Fruit fly (Drosophila melanogaster) whole organism, wandering third instar larva: ENCODE measurements around the gene Pka-C2.

ENCODE experiments used
- CrebA ChIP-seq: fragments of 200-800 bp; sonication (Bioruptor generic); optimal IDR thresholded peaks from 2 replicates; lab custom pipeline; 2016; ENCODE audit warnings: missing biosample characterization, mild to moderate bottlenecking, missing genetic modification characterization, borderline replicate concordance
- Dif ChIP-seq: fragments of 200-275, 200-300 bp; sonication (Bioruptor generic); optimal IDR thresholded peaks from 2 replicates; lab custom pipeline; 2018; ENCODE audit warnings: missing biosample characterization, missing genetic modification characterization; ENCODE audit not compliant: partially characterized antibody
- Hr78 ChIP-seq: fragments of >200 bp; optimal IDR thresholded peaks from 2 replicates; lab custom pipeline; 2017; ENCODE audit warnings: missing biosample characterization, missing genetic modification characterization
- Myc ChIP-seq: fragments of >200 bp; optimal IDR thresholded peaks from 2 replicates; lab custom pipeline; 2017
- Vsx2 ChIP-seq: fragments of 200-300, 225-300 bp; sonication (Bioruptor generic); optimal IDR thresholded peaks from 2 replicates; lab custom pipeline; 2018; ENCODE audit warnings: missing biosample characterization, missing genetic modification characterization; ENCODE audit not compliant: partially characterized antibody
- br ChIP-seq: fragments of 200-800 bp; sonication (Bioruptor generic); optimal IDR thresholded peaks from 2 replicates; lab custom pipeline; 2016; ENCODE audit warnings: missing biosample characterization, missing genetic modification characterization
- ey ChIP-seq: fragments of 200-800 bp; sonication (Bioruptor generic); optimal IDR thresholded peaks from 2 replicates; lab custom pipeline; 2016; ENCODE audit warnings: missing biosample characterization, missing genetic modification characterization
- fru ChIP-seq: fragments of 200-800 bp; sonication (Bioruptor generic); optimal IDR thresholded peaks from 3 replicates; lab custom pipeline; 2016; ENCODE audit warnings: missing biosample characterization, mild to moderate bottlenecking, missing genetic modification characterization
- lola ChIP-seq: fragments of >200 bp; optimal IDR thresholded peaks from 2 replicates; lab custom pipeline; 2017; ENCODE audit warnings: missing biosample characterization, missing genetic modification characterization
- pan ChIP-seq: fragments of >200 bp; optimal IDR thresholded peaks from 2 replicates; lab custom pipeline; 2017
- psq ChIP-seq: fragments of 200-800 bp; sonication (Bioruptor generic); optimal IDR thresholded peaks from 3 replicates; lab custom pipeline; 2017; ENCODE audit warnings: missing biosample characterization, mild to moderate bottlenecking, missing genetic modification characterization, moderate library complexity
- rgr ChIP-seq: fragments of 200-800 bp; sonication (Bioruptor generic); optimal IDR thresholded peaks from 3 replicates; lab custom pipeline; 2016; ENCODE audit warnings: missing biosample characterization, mild to moderate bottlenecking, missing genetic modification characterization
- tai ChIP-seq: sonication (Bioruptor generic); optimal IDR thresholded peaks from 2 replicates; lab custom pipeline; 2016; ENCODE audit warnings: missing biosample characterization, missing genetic modification characterization
- usp ChIP-seq: fragments of >200 bp; optimal IDR thresholded peaks from 2 replicates; lab custom pipeline; 2017; ENCODE audit warnings: missing biosample characterization, missing genetic modification characterization

- TF ChIP-seq fru (GFP tag; lab: Kevin White, UChicago) (no peak), usp (GFP tag; lab: Kevin White, UChicago) (no peak), tai (GFP tag; lab: Kevin White, UChicago) (no peak), psq (GFP tag; lab: Kevin White, UChicago) (no peak), lola (no peak), CrebA (GFP tag; lab: Kevin White, UChicago) (no peak), Vsx2 (no peak), rgr (no peak), pan (lab: Kevin White, UChicago) (no peak), Hr78 (GFP tag; lab: Kevin White, UChicago) (no peak), Myc (lab: Kevin White, UChicago) (no peak), Dif (GFP tag; lab: Kevin White, UChicago) (no peak), br (no peak), ey (GFP tag; lab: Kevin White, UChicago) (no peak)
Observed at dm6 chr3R:30734576-30734975, 37.6 kb upstream of the Pka-C2 start.
